Fruit fly (Drosophila melanogaster) whole organism, pupa: Measurements from ENCODE around the gene dnd.
A peak's percentile ranks its signal among the peaks of the same experiment; 100 is the strongest.

Experiments
- CG17806 ChIP-seq: fragments of 200-800 bp; sonication (Bioruptor generic); optimal IDR thresholded peaks from 2 replicates; lab custom pipeline; 2018; ENCODE audit warnings: missing biosample characterization, mild to moderate bottlenecking, missing genetic modification characterization, moderate library complexity
- rn ChIP-seq: fragments of 200-800 bp; sonication (Bioruptor generic); IDR thresholded peaks from 2 replicates; pipeline ENCODE4 v1.3.6; 2022; ENCODE audit warnings: missing biosample characterization, missing genetic modification characterization

DNA sequence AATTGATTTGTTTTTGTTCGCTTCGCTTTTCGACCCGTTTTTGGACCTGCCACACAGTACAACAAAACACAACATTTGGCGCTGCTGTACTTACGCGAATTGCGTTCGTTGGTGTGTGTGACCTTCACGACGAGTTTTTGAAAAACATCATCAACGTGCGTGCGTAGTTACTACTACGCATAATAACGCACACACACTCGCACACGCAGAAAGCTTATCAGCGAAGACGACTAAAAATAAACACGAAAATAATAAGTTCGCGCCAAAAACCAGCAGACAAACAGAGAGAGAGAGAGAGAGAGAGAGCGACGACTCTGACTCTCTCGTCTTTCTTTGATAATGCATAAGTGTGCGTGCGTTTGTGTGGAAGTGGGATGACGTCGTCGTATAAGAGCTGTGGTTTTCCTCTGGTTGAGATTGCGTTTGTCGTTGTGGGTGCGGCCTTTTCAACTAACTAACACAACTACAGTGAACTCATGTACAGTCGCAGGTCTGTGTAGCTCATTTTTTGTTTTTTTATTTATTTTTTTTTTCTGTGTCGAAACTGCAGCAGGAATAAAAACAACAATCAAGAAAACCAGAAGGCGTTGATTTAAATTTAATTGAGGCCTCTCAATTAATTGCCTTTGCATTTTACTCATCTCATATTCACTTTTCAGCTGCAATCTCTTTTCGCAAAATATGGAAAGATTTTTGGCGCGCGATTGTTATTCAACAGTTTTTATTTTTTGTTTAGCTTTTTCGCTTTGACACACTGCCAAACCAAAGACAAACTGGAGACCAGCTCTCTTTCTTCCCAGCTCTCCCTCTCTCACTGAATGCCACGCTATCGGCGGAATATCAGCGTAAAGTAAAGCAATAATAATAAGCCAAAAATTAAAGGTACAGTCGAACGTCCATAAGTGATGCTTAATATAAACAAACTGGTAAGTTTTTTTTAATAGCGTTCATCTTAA, 33.3 kb downstream of the dnd start:
- TF ChIP-seq CG17806 (tag; lab: Kevin White, UChicago) (no peak), rn (GFP tag; lab: Robert Waterston, UW) (0 out of 2 replicates have a peak, but pooled peaks have one; percentile 28)
